Worm (Caenorhabditis elegans) whole organism, L2 larva: ENCODE data around the gene hen-1.

Experiments
- nhr-23 ChIP-seq: fragments of 150-350 bp; optimal IDR thresholded peaks from 2 replicates; lab custom pipeline; 2014; ENCODE audit warnings: missing biosample characterization, missing genetic modification reagents, missing genetic modification characterization
- snpc-4 ChIP-seq: fragments of 150-350 bp; optimal IDR thresholded peaks from 2 replicates; lab custom pipeline; 2014; ENCODE audit warnings: missing biosample characterization, missing genetic modification characterization
- unc-62 ChIP-seq: fragments of 150-350 bp; optimal IDR thresholded peaks from 2 replicates; lab custom pipeline; 2014; ENCODE audit warnings: missing biosample characterization, missing genetic modification reagents, missing genetic modification characterization

DNA sequence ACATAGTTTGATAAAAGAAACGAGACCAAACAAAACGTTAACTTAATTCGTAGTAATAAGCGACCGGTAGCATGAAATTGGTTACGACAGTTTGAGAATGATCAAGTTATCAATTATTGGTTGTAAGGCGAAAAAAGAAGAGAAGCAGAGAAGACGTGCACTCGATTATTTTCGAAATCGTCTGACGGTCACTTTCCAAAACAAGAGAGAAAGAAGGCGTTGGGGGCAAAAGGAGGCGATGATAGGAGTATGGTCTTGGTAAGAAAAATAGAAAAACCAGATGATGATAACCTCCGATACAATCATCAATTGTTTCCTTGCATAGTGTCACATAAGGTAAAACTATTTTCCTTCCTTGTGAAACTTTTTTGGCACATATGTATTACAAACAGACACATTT is 40.7 kb upstream of the hen-1 start:
- TF ChIP-seq nhr-23 (tag; lab: Kevin White, UChicago) (no peak), unc-62 (GFP tag; lab: Kevin White, UChicago) (no peak), snpc-4 (no peak)
